Worm (Caenorhabditis elegans) whole organism, L2 larva: ENCODE results near the gene nta-1.

Source experiments
- F13H6.1 ChIP-seq: sonication (generic microtip); optimal IDR thresholded peaks from 2 replicates; lab custom pipeline; 2016; ENCODE audit warnings: missing genetic modification characterization, missing compliant biosample characterization
- R02D3.7 ChIP-seq: fragments of 150-350 bp; optimal IDR thresholded peaks from 2 replicates; lab custom pipeline; 2014; ENCODE audit warnings: missing biosample characterization, missing genetic modification characterization
- Y55F3AM.14 ChIP-seq: fragments of 200-800 bp; sonication (Bioruptor generic); optimal IDR thresholded peaks from 2 replicates; lab custom pipeline; 2018; ENCODE audit warnings: mild to moderate bottlenecking, missing genetic modification characterization, missing compliant biosample characterization
- alr-1 ChIP-seq: fragments of 150-350 bp; optimal IDR thresholded peaks from 2 replicates; lab custom pipeline; 2014; ENCODE audit warnings: missing biosample characterization, missing genetic modification characterization
- blmp-1 ChIP-seq: sonication (generic microtip); optimal IDR thresholded peaks from 2 replicates; lab custom pipeline; 2017; ENCODE audit warnings: missing genetic modification characterization, mild to moderate bottlenecking, missing compliant biosample characterization, antibody characterized with exemption, moderate library complexity; ENCODE audit not compliant: insufficient read depth
- ceh-16 ChIP-seq: fragments of 150-350 bp; optimal IDR thresholded peaks from 2 replicates; lab custom pipeline; 2014; ENCODE audit warnings: missing biosample characterization, missing genetic modification characterization
- ceh-82 ChIP-seq: fragments of 150-350 bp; optimal IDR thresholded peaks from 2 replicates; lab custom pipeline; 2014; ENCODE audit warnings: missing biosample characterization, missing genetic modification characterization
- crh-2 ChIP-seq: sonication (generic microtip); optimal IDR thresholded peaks from 2 replicates; lab custom pipeline; 2017; ENCODE audit warnings: missing biosample characterization, missing genetic modification characterization
- dmd-4 ChIP-seq: sonication (generic microtip); optimal IDR thresholded peaks from 2 replicates; lab custom pipeline; 2017; ENCODE audit warnings: missing biosample characterization, missing genetic modification characterization
- egl-27 ChIP-seq: sonication (generic microtip); optimal IDR thresholded peaks from 3 replicates; lab custom pipeline; 2017; ENCODE audit warnings: missing biosample characterization, missing genetic modification reagents, missing genetic modification characterization
- elt-1 ChIP-seq: fragments of 150-350 bp; optimal IDR thresholded peaks from 2 replicates; lab custom pipeline; 2014; ENCODE audit warnings: missing biosample characterization, missing genetic modification characterization
- fos-1 ChIP-seq: fragments of 150-350 bp; optimal IDR thresholded peaks from 2 replicates; lab custom pipeline; 2014; ENCODE audit warnings: missing biosample characterization, missing genetic modification characterization
- gmeb-1 ChIP-seq: fragments of 150-350 bp; optimal IDR thresholded peaks from 2 replicates; lab custom pipeline; 2014; ENCODE audit warnings: missing biosample characterization, missing genetic modification characterization
- lin-11 ChIP-seq: fragments of 150-350 bp; sonication (generic microtip); optimal IDR thresholded peaks from 2 replicates; lab custom pipeline; 2014; ENCODE audit warnings: missing biosample characterization, missing genetic modification characterization, inconsistent platforms, mixed read lengths
- mab-5 ChIP-seq: fragments of 150-350 bp; optimal IDR thresholded peaks from 2 replicates; lab custom pipeline; 2014; ENCODE audit warnings: missing biosample characterization, missing genetic modification characterization
- mbf-1 ChIP-seq: sonication (generic microtip); optimal IDR thresholded peaks from 2 replicates; lab custom pipeline; 2017; ENCODE audit warnings: missing biosample characterization, missing genetic modification characterization
- mdl-1 ChIP-seq, 2 experiments: fragments of 150-350 bp in 1 of 2; sonication (generic microtip) in 1 of 2; optimal IDR thresholded peaks; 2 replicates each; lab custom pipeline; 2017; ENCODE audit warnings: missing biosample characterization in 2 of 2, missing genetic modification characterization in 2 of 2
- nhr-10 ChIP-seq: sonication (generic microtip); optimal IDR thresholded peaks from 2 replicates; lab custom pipeline; 2017; ENCODE audit warnings: missing biosample characterization, missing genetic modification characterization
- nhr-11 ChIP-seq: fragments of 150-350 bp; optimal IDR thresholded peaks from 2 replicates; lab custom pipeline; 2014; ENCODE audit warnings: missing biosample characterization, missing genetic modification characterization
- nhr-12 ChIP-seq: fragments of 150-350 bp; optimal IDR thresholded peaks from 2 replicates; lab custom pipeline; 2014; ENCODE audit warnings: missing biosample characterization, missing genetic modification characterization
- nhr-129 ChIP-seq: fragments of 150-350 bp; optimal IDR thresholded peaks from 2 replicates; lab custom pipeline; 2014; ENCODE audit warnings: missing biosample characterization, missing genetic modification characterization
- nhr-21 ChIP-seq: fragments of 150-350 bp; optimal IDR thresholded peaks from 2 replicates; lab custom pipeline; 2014; ENCODE audit warnings: missing biosample characterization, missing genetic modification characterization
- nhr-23 ChIP-seq: fragments of 150-350 bp; optimal IDR thresholded peaks from 2 replicates; lab custom pipeline; 2014; ENCODE audit warnings: missing biosample characterization, missing genetic modification reagents, missing genetic modification characterization
- nhr-237 ChIP-seq: fragments of 150-350 bp; optimal IDR thresholded peaks from 2 replicates; lab custom pipeline; 2014; ENCODE audit warnings: missing biosample characterization, missing genetic modification characterization
- nhr-25 ChIP-seq: fragments of 150-350 bp; sonication (generic microtip); optimal IDR thresholded peaks from 3 replicates; lab custom pipeline; 2014; ENCODE audit warnings: missing biosample characterization, missing genetic modification characterization
- nhr-6 ChIP-seq: fragments of 150-350 bp; optimal IDR thresholded peaks from 2 replicates; lab custom pipeline; 2014; ENCODE audit warnings: missing biosample characterization, missing genetic modification characterization
- nhr-77 ChIP-seq: fragments of 150-350 bp; optimal IDR thresholded peaks from 2 replicates; lab custom pipeline; 2014; ENCODE audit warnings: missing biosample characterization, missing genetic modification characterization
- peb-1 ChIP-seq: fragments of 150-350 bp; optimal IDR thresholded peaks from 2 replicates; lab custom pipeline; 2014; ENCODE audit warnings: missing biosample characterization, missing genetic modification characterization
- sem-4 ChIP-seq: fragments of 150-350 bp; optimal IDR thresholded peaks from 2 replicates; lab custom pipeline; 2014; ENCODE audit warnings: missing biosample characterization, missing genetic modification reagents, missing genetic modification characterization
- skn-1 ChIP-seq: sonication (generic microtip); optimal IDR thresholded peaks from 2 replicates; lab custom pipeline; 2017; ENCODE audit warnings: missing biosample characterization, missing genetic modification characterization
- snpc-4 ChIP-seq: fragments of 150-350 bp; optimal IDR thresholded peaks from 2 replicates; lab custom pipeline; 2014; ENCODE audit warnings: missing biosample characterization, missing genetic modification characterization
- unc-39 ChIP-seq: fragments of 150-350 bp; optimal IDR thresholded peaks from 2 replicates; lab custom pipeline; 2014; ENCODE audit warnings: missing biosample characterization, missing genetic modification characterization
- unc-55 ChIP-seq: fragments of 150-350 bp; sonication (generic microtip); optimal IDR thresholded peaks from 3 replicates; lab custom pipeline; 2014; ENCODE audit warnings: missing biosample characterization, missing genetic modification reagents, missing genetic modification characterization
- zag-1 ChIP-seq: fragments of 150-350 bp; optimal IDR thresholded peaks from 2 replicates; lab custom pipeline; 2014; ENCODE audit warnings: missing biosample characterization, missing genetic modification characterization
- ztf-1 ChIP-seq: fragments of 200-800 bp; sonication (Bioruptor generic); conservative IDR thresholded peaks from 2 replicates; pipeline ENCODE4 v1.3.6; 2022; ENCODE audit warnings: missing genetic modification characterization, missing compliant biosample characterization
- ztf-4 ChIP-seq: fragments of 150-350 bp; optimal IDR thresholded peaks from 2 replicates; lab custom pipeline; 2014; ENCODE audit warnings: missing biosample characterization, missing genetic modification characterization

Gene nta-1

ce11 chrII:3709255-3709654, 34.4 kb downstream of the nta-1 start, which contains the start of gene srx-110:
srx-110 (plus strand) TSS chrII:3709555.
- TF ChIP-seq R02D3.7 (tag; lab: Kevin White, UChicago) (no peak), fos-1 (tag; lab: Kevin White, UChicago) (no peak), nhr-237 (tag; lab: Kevin White, UChicago) (no peak), egl-27 (tag; lab: Kevin White, UChicago) (no peak), nhr-129 (tag; lab: Kevin White, UChicago) (no peak), F13H6.1 (tag; lab: Kevin White, UChicago) (no peak), snpc-4 (no peak), ztf-1 (no peak), lin-11 (tag; lab: Kevin White, UChicago) (no peak), nhr-77 (no peak), ceh-82 (tag; lab: Kevin White, UChicago) (no peak), blmp-1 (tag; lab: Kevin White, UChicago) (no peak), nhr-6 (no peak), nhr-10 (tag; lab: Kevin White, UChicago) (no peak), sem-4 (tag; lab: Kevin White, UChicago) (no peak)

ce11 chrII:3705320-3705719, 38.3 kb downstream of the nta-1 start, which contains the start of gene srx-108:
srx-108 (plus strand) TSS chrII:3705620.
- TF ChIP-seq ztf-4 (tag; lab: Kevin White, UChicago) (no peak), zag-1 (tag; lab: Kevin White, UChicago) (no peak), mab-5 (tag; lab: Kevin White, UChicago) (no peak), mdl-1 (tag; optimal IDR thresholded peaks at IDR 0.05; lab: Kevin White, UChicago) (no peak), nhr-77 (no peak), nhr-21 (tag; lab: Kevin White, UChicago) (no peak), alr-1 (no peak), nhr-12 (no peak), fos-1 (tag; lab: Kevin White, UChicago) (no peak), nhr-23 (tag; lab: Kevin White, UChicago) (no peak), nhr-25 (tag; lab: Kevin White, UChicago) (no peak), sem-4 (tag; lab: Kevin White, UChicago) (no peak), gmeb-1 (tag; lab: Kevin White, UChicago) (no peak), nhr-11 (tag; lab: Kevin White, UChicago) (no peak), mbf-1 (tag; lab: Kevin White, UChicago) (no peak), unc-55 (GFP tag; lab: Kevin White, UChicago) (no peak), elt-1 (tag; lab: Kevin White, UChicago) (no peak)

- TF ChIP-seq nhr-10 (tag; lab: Kevin White, UChicago) = no peak
- TF ChIP-seq nhr-12 = no peak
- TF ChIP-seq unc-39 = no peak
- TF ChIP-seq nhr-11 (tag; lab: Kevin White, UChicago) = no peak
- TF ChIP-seq crh-2 (tag; lab: Kevin White, UChicago) = no peak
- no peak for TF ChIP-seq dmd-4 (tag; lab: Kevin White, UChicago)
- TF ChIP-seq ztf-1 = no peak
- TF ChIP-seq ceh-16 (tag; lab: Kevin White, UChicago) = no peak
- no peak for TF ChIP-seq Y55F3AM.14
- no peak for TF ChIP-seq snpc-4
- no peak for TF ChIP-seq peb-1 (tag; lab: Kevin White, UChicago)
- no peak for TF ChIP-seq F13H6.1 (tag; lab: Kevin White, UChicago)
- TF ChIP-seq blmp-1 (tag; lab: Kevin White, UChicago) = no peak
- TF ChIP-seq mdl-1 (tag; optimal IDR thresholded peaks at IDR 0.05; lab: Kevin White, UChicago) = no peak
- TF ChIP-seq mab-5 (tag; lab: Kevin White, UChicago) = no peak
- TF ChIP-seq skn-1 (tag; lab: Kevin White, UChicago) = no peak
- no peak for TF ChIP-seq nhr-237 (tag; lab: Kevin White, UChicago)
- no peak for TF ChIP-seq mbf-1 (tag; lab: Kevin White, UChicago)
These were observed 42.3 kb downstream of the nta-1 start, which contains the start of gene srx-105 for ce11 chrII:3701305-3701704. srx-105 (minus strand) TSS chrII:3701405.

ce11 chrII:3699591-3699990, 44.0 kb downstream of the nta-1 start, which contains the start of gene srx-104:
srx-104 (minus strand) TSS chrII:3699691.
- no peak for TF ChIP-seq blmp-1 (tag; lab: Kevin White, UChicago)
- TF ChIP-seq, all 48 proteins: peak for 0
